Fruit fly (Drosophila melanogaster) ovary, adult (tissue): ENCODE measurements around the gene SPE.

ENCODE experiments used
- CG17801 ChIP-seq: fragments of 200-800 bp; optimal IDR thresholded peaks from 2 replicates; lab custom pipeline; 2019; ENCODE audit warnings: missing biosample characterization, mild to moderate bottlenecking, missing genetic modification characterization, moderate library complexity; ENCODE audit not compliant: partially characterized antibody

The SPE gene

dm6 chr3R:23725711-23726349, 39.8 kb downstream of the SPE start:
- TF ChIP-seq CG17801 (GFP tag; lab: Kevin White, UChicago), result no peak

- TF ChIP-seq CG17801 (GFP tag; lab: Kevin White, UChicago), result peak; percentile 51
These were observed 40.7 kb downstream of the SPE start for dm6 chr3R:23726740-23727139.

dm6 chr3R:23727657-23728056, 41.6 kb downstream of the SPE start:
- no peak for TF ChIP-seq CG17801 (GFP tag; lab: Kevin White, UChicago)

dm6 chr3R:23728086-23728485, 42.0 kb downstream of the SPE start:
- peak; percentile 69 for TF ChIP-seq CG17801 (GFP tag; lab: Kevin White, UChicago)

DNA sequence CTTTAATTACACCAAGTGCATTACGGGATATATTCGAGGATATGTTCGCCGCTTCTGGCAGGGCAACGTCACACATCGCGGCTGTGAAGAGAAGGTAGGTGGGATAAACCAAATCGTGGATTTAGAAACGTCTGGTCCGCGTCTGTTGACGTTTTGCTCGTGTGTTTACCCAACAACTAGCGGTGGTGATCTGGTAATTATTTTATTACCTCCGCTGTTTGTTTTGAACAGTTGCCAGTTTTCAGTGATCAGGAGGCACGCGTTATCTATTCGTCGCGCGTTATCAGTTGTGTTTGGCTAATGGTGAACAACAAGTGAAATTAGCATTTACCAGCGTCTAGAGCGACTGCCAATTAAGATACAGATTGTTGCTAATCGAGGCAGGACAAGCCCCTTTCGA, 43.0 kb downstream of the SPE start:
- no peak for TF ChIP-seq CG17801 (GFP tag; lab: Kevin White, UChicago)

DNA sequence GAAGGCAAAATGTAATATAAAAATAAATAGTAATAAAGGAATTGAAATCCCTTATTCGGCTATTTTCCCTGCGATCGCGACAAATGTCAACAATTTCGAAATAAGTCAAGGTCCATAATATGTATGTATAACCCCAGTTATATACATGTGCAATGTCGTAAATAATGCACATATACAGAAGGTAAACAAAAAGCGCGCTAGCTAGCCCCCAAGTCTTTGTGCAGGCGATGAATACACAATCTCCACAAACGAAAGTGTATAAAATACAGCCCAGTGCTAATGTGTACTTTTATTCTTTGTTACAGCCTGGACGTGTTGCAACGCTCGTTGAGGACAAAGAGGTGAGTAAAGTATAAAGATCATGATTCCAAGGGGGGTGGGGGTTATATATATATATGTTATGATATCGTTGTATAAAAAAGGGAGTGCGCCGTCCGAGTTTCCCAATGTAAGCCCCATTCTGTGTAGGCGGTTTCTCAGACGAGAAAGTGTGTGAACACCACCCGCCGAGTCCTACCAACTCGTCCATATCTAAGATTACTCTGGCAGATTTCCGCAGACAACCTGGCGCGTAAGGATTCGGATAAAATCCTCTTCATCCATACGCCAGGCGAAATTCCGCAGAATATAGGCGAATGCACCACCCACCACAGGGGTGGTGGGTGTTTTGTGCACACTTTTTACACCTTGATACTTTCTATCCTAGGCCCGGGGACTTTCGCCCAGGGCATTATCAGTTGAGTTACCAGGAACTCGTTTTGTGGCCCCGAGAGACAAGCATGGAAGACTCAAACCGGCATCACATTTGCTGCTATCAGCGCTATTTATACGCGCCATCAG, 43.8 kb downstream of the SPE start:
- no peak for TF ChIP-seq CG17801 (GFP tag; lab: Kevin White, UChicago)

DNA sequence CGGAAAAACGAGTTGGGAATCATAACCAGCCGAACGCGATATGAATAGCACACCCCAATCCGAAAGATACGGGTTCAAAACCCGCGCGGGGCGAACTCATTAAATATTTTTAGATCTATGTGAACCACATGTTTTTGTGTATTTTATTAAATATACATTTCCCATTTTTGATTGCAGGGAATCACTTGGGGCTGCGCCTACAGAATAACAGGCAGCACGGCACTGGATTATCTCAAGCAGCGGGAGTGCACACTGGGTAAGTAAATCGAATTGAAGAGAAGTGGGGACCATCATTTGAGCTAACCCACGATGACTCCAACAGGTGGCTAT, 44.4 kb downstream of the SPE start:
- no peak for TF ChIP-seq CG17801 (GFP tag; lab: Kevin White, UChicago)

DNA sequence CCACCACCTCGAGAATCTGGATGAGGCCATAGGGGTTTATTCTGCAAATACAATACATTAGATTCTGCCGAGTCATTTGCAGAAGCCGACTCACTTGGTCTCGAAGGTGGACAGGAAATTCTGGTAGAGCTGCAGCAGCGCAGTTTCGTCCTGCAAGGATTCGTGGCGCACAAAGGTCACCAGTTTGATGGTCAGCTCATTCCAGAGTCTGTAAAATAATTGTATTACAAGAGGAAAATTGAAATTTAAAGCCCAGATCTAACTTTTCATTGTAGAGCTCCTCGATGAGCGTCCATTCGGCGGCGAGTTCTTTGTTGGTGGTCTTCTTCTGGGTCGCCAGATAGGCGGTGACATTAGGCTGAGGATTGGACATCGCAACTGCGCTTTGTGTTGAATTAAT, 46.5 kb downstream of the SPE start:
- TF ChIP-seq CG17801 (GFP tag; lab: Kevin White, UChicago), result no peak

DNA sequence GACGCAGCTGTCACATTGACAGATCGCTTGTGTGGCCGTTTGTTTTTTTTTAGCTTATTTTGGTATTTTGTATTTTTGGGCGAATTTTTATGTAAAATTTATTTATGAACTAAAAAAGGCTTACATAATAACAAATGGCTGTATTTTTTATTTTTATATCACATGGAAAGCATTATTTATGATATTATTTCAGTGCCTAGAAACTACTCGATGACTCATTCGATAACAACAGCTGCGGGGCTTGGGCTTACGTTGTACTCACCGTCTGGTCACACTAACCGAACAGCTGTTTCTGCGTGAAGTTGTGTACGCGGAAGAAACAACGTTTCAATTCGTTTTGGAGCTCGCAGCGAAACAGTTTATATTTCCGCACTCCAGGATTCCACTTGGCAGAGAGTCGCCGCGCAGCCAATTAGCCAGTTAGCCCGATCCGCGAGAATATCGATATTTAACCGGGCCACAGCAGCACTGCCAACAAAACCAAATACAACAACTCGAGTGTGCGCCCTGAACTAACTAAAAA, 47.0 kb downstream of the SPE start, which contains the start of the genes Hmgcr and Rpn9:
Gene Hmgcr, plus strand, starts transcription at position 335 of the 523 bp plus-strand sequence.
Gene Rpn9, minus strand, starts transcription at position 473 of the 523 bp plus-strand sequence.
- peak; percentile 37 for TF ChIP-seq CG17801 (GFP tag; lab: Kevin White, UChicago)

DNA sequence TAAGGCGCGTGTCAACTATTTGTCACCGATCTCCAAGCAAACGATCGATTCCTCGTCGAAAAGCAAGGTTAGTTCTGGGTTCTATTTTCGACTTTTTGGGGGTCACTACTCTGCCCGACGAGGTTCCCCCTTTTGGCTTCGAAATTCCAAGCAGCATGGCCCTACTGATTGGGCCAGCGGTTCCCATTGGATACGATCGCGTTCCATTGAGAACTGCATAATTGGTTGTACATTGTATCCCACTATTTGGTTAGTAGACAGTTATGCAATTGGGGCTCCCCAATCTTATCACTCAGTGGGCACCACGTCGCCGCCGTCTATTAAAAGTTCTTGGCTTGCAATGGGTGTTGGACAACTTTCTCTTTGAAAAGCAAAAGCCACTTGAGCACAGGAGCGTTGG, 47.7 kb downstream of the SPE start:
- TF ChIP-seq CG17801 (GFP tag; lab: Kevin White, UChicago), result no peak

DNA sequence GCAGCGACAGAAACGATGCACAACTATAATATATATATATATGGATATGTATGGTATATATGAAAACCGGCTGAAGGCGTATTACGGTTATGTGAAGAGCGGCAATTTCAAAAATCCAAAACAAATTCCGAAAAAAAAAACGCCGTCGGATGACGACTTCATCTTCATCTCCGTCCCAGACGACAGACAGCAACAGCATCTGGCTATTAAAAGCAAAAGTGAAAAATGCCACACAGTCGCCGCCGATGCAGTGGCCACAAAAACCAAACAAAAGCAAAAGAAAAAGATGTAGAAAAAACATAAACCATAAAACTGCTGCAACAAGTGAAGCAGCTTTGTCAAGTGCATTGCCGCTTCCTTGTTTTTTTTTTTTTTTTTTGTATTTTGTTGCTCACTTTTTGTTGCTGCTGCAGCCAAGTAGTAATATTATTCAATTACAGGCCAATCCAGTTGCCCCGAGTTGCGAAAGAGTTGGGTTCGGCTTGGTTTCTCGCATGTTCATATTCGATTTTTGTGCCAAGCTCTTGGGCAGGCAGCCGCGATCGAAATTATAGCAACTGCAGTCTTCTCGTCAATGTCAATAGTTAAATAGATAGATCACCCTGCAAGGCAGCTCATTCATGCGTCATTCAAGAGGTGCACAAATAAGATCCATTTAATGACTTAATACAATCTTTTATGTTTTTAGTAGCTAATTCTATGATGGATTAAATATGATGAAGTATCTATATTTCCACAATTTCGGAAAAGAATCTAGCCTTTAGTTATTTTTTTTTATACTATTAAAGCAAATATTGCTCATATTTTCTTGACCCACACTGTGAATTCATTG, 48.7 kb downstream of the SPE start:
- TF ChIP-seq CG17801 (GFP tag; lab: Kevin White, UChicago), result no peak

DNA sequence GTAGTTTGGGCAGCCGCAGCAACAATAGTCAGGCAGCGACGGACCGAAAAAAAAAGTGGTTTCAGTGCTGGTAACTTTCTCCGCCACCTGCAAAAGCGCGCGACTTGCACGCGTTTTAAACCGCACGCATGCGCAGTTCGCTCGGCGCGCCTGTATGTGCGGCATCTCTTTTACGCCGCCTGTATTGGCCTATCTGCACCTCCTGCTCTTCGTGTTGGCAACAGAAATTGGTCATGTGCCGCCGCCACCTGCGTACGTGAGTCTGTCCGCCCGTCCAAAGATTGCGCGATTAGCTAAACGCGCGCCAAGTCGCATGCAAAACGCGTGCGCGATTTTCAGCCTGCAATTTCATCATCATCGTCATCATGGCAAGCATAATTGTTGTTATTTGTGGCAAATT, 49.6 kb downstream of the SPE start:
- no peak for TF ChIP-seq CG17801 (GFP tag; lab: Kevin White, UChicago)

- TF ChIP-seq CG17801 (GFP tag; lab: Kevin White, UChicago), result no peak
These were observed 50.3 kb downstream of the SPE start for dm6 chr3R:23736365-23736764.
